Fruit fly (Drosophila melanogaster) whole organism, embryonic: ENCODE data around the gene Or69a.

Experiments
- Bgb ChIP-seq: fragments of 200-800 bp; sonication (Bioruptor generic); IDR thresholded peaks from 2 replicates; pipeline ENCODE4 v1.3.6; 2022; ENCODE audit warnings: missing biosample characterization, missing genetic modification characterization; ENCODE audit not compliant: partially characterized antibody
- Bteb2 ChIP-seq: fragments of 200-800 bp; sonication (Bioruptor generic); optimal IDR thresholded peaks from 2 replicates; lab custom pipeline; 2016; ENCODE audit warnings: missing biosample characterization, missing genetic modification characterization
- CG10267 ChIP-seq: fragments of 200-800 bp; sonication (Bioruptor generic); optimal IDR thresholded peaks from 2 replicates; lab custom pipeline; 2018; ENCODE audit warnings: missing biosample characterization, mild to moderate bottlenecking, missing genetic modification characterization, moderate library complexity
- CG11695 ChIP-seq: fragments of 200-800 bp; sonication (Bioruptor generic); IDR thresholded peaks from 3 replicates; pipeline ENCODE4 v1.3.6; 2022; ENCODE audit warnings: missing biosample characterization, missing genetic modification characterization
- CG12744 ChIP-seq: fragments of 200-800 bp; sonication (Bioruptor generic); optimal IDR thresholded peaks from 2 replicates; lab custom pipeline; 2016; ENCODE audit warnings: missing biosample characterization, missing genetic modification characterization
- CG13624 ChIP-seq: fragments of 200-800 bp; sonication (Bioruptor generic); optimal IDR thresholded peaks from 2 replicates; lab custom pipeline; 2016; ENCODE audit warnings: missing biosample characterization, missing genetic modification characterization
- CG13894 ChIP-seq: fragments of 200-800 bp; sonication (Bioruptor generic); optimal IDR thresholded peaks from 3 replicates; lab custom pipeline; 2018; ENCODE audit warnings: missing biosample characterization, mild to moderate bottlenecking, missing genetic modification characterization, moderate library complexity
- CG18764 ChIP-seq: fragments of 200-800 bp; sonication (Bioruptor generic); optimal IDR thresholded peaks from 3 replicates; lab custom pipeline; 2016; ENCODE audit warnings: missing biosample characterization, missing genetic modification characterization
- CG2129 ChIP-seq: fragments of 200-800 bp; sonication (Bioruptor generic); IDR thresholded peaks from 2 replicates; pipeline ENCODE4 v1.3.6; 2022; ENCODE audit warnings: missing biosample characterization, missing genetic modification characterization; ENCODE audit not compliant: partially characterized antibody
- CG30020 ChIP-seq: fragments of 200-800 bp; optimal IDR thresholded peaks from 2 replicates; lab custom pipeline; 2019; ENCODE audit warnings: missing biosample characterization, mild to moderate bottlenecking, missing genetic modification characterization, moderate library complexity
- CG32532 ChIP-seq: fragments of 200-800 bp; sonication (Bioruptor generic); IDR thresholded peaks from 2 replicates; pipeline ENCODE4 v1.3.6; 2022; ENCODE audit warnings: missing biosample characterization, missing genetic modification characterization
- CG34422 ChIP-seq: fragments of 200-800 bp; sonication (Bioruptor generic); IDR thresholded peaks from 3 replicates; pipeline ENCODE4 v1.3.6; 2022; ENCODE audit warnings: missing biosample characterization, missing genetic modification characterization
- CG3726 ChIP-seq: fragments of 200-800 bp; sonication (Bioruptor generic); IDR thresholded peaks from 3 replicates; pipeline ENCODE4, ENCODE4 v1.3.6; 2022; ENCODE audit warnings: missing biosample characterization, missing genetic modification characterization
- CG5245 ChIP-seq: fragments of 200-800 bp; sonication (Bioruptor generic); optimal IDR thresholded peaks from 3 replicates; lab custom pipeline; 2016; ENCODE audit warnings: missing biosample characterization, missing genetic modification characterization
- CG6791 ChIP-seq: fragments of 200-800 bp; sonication (Bioruptor generic); IDR thresholded peaks from 3 replicates; pipeline ENCODE4 v1.3.6; 2022; ENCODE audit warnings: missing biosample characterization, missing genetic modification characterization; ENCODE audit not compliant: partially characterized antibody
- CG7839 ChIP-seq: fragments of 200-800 bp; sonication (Bioruptor generic); optimal IDR thresholded peaks from 3 replicates; lab custom pipeline; 2018; ENCODE audit warnings: missing biosample characterization, mild to moderate bottlenecking, missing genetic modification characterization, moderate library complexity
- CG8281 ChIP-seq: fragments of 200-800 bp; sonication (Bioruptor generic); optimal IDR thresholded peaks from 2 replicates; lab custom pipeline; 2018; ENCODE audit warnings: missing biosample characterization, mild to moderate bottlenecking, missing genetic modification characterization, moderate library complexity
- CG8388 ChIP-seq: fragments of 200-800 bp; sonication (Bioruptor generic); optimal IDR thresholded peaks from 2 replicates; lab custom pipeline; 2019; ENCODE audit warnings: missing biosample characterization, mild to moderate bottlenecking, missing genetic modification characterization, moderate library complexity
- CG9609 ChIP-seq: fragments of 200-800 bp; sonication (Bioruptor generic); optimal IDR thresholded peaks from 3 replicates; lab custom pipeline; 2016; ENCODE audit warnings: missing biosample characterization, missing genetic modification characterization
- CG9797 ChIP-seq: fragments of 200-800 bp; sonication (Bioruptor generic); optimal IDR thresholded peaks from 3 replicates; lab custom pipeline; 2018; ENCODE audit warnings: missing biosample characterization, mild to moderate bottlenecking, missing genetic modification characterization
- CG9876 ChIP-seq: fragments of 200-800 bp; sonication (Bioruptor generic); optimal IDR thresholded peaks from 2 replicates; lab custom pipeline; 2016; ENCODE audit warnings: missing biosample characterization, missing genetic modification characterization
- CG9932 ChIP-seq: fragments of 200-800 bp; sonication (Bioruptor generic); IDR thresholded peaks from 2 replicates; pipeline ENCODE4 v1.3.6; 2022; ENCODE audit warnings: missing biosample characterization, missing genetic modification characterization
- Camta ChIP-seq: fragments of 200-800 bp; sonication (Bioruptor generic); optimal IDR thresholded peaks from 2 replicates; lab custom pipeline; 2016; ENCODE audit warnings: missing biosample characterization, missing genetic modification characterization
- Doc2 ChIP-seq: fragments of 200-800 bp; sonication (Bioruptor generic); IDR thresholded peaks from 2 replicates; pipeline ENCODE4 v1.3.6; 2022; ENCODE audit warnings: missing biosample characterization, missing genetic modification characterization
- HHEX ChIP-seq: fragments of 200-800 bp; sonication (Bioruptor generic); optimal IDR thresholded peaks from 3 replicates; lab custom pipeline; 2017; ENCODE audit warnings: missing biosample characterization, mild to moderate bottlenecking, missing genetic modification characterization, missing genetic modification reagents
- HLH4C ChIP-seq: fragments of 200-800 bp; sonication (Bioruptor generic); IDR thresholded peaks from 3 replicates; pipeline ENCODE4 v1.3.6; 2022; ENCODE audit warnings: missing biosample characterization, missing genetic modification characterization; ENCODE audit not compliant: partially characterized antibody
- NC2α ChIP-seq: fragments of 200-800 bp; sonication (Bioruptor generic); optimal IDR thresholded peaks from 2 replicates; lab custom pipeline; 2016; ENCODE audit warnings: missing biosample characterization, missing genetic modification characterization
- NfI ChIP-seq: fragments of 200-800 bp; sonication (Bioruptor generic); optimal IDR thresholded peaks from 3 replicates; lab custom pipeline; 2018; ENCODE audit warnings: missing biosample characterization, mild to moderate bottlenecking, missing genetic modification characterization, moderate library complexity
- Oaz ChIP-seq: fragments of 200-800 bp; sonication (Bioruptor generic); IDR thresholded peaks from 2 replicates; pipeline ENCODE4 v1.3.6; 2022; ENCODE audit warnings: missing biosample characterization, missing genetic modification characterization
- Scr ChIP-seq: fragments of 200-800 bp; sonication (Bioruptor generic); IDR thresholded peaks from 2 replicates; pipeline ENCODE4 v1.3.6; 2022; ENCODE audit warnings: missing biosample characterization, missing genetic modification characterization; ENCODE audit not compliant: partially characterized antibody
- Sox100B ChIP-seq: fragments of 200-800 bp; sonication (Bioruptor generic); optimal IDR thresholded peaks from 3 replicates; lab custom pipeline; 2018; ENCODE audit warnings: missing biosample characterization, mild to moderate bottlenecking, missing genetic modification characterization
- YL-1 ChIP-seq: fragments of 200-800 bp; sonication (Bioruptor generic); optimal IDR thresholded peaks from 3 replicates; lab custom pipeline; 2017; ENCODE audit warnings: missing biosample characterization, mild to moderate bottlenecking, missing genetic modification characterization
- ato ChIP-seq: fragments of 200-800 bp; sonication (Bioruptor generic); IDR thresholded peaks from 2 replicates; pipeline ENCODE4 v1.3.6; 2022; ENCODE audit warnings: missing biosample characterization, missing genetic modification characterization; ENCODE audit not compliant: partially characterized antibody
- bab2 ChIP-seq: fragments of 200-800 bp; sonication (Bioruptor generic); optimal IDR thresholded peaks from 2 replicates; lab custom pipeline; 2016; ENCODE audit warnings: missing biosample characterization, missing genetic modification characterization
- croc ChIP-seq: fragments of 200-800 bp; sonication (Bioruptor generic); conservative IDR thresholded peaks from 3 replicates; pipeline ENCODE4 v1.3.6; 2022; ENCODE audit warnings: missing biosample characterization, missing genetic modification characterization
- danr ChIP-seq: fragments of 200-800 bp; sonication (Bioruptor generic); IDR thresholded peaks from 2 replicates; pipeline ENCODE4 v1.3.6; 2022; ENCODE audit warnings: missing biosample characterization, missing genetic modification characterization
- emc ChIP-seq: fragments of 200-800 bp; sonication (Bioruptor generic); optimal IDR thresholded peaks from 2 replicates; lab custom pipeline; 2016; ENCODE audit warnings: missing biosample characterization, missing genetic modification characterization
- gce ChIP-seq: fragments of 200-800 bp; sonication (Bioruptor generic); IDR thresholded peaks from 3 replicates; pipeline ENCODE4 v1.3.6; 2022; ENCODE audit warnings: missing biosample characterization, missing genetic modification characterization
- grn ChIP-seq: fragments of 200-800 bp; sonication (Bioruptor generic); optimal IDR thresholded peaks from 3 replicates; lab custom pipeline; 2017; ENCODE audit warnings: missing biosample characterization, missing genetic modification characterization
- knrl ChIP-seq: fragments of 200-800 bp; sonication (Bioruptor generic); IDR thresholded peaks from 3 replicates; pipeline ENCODE4 v1.3.6; 2022; ENCODE audit warnings: missing biosample characterization, missing genetic modification characterization; ENCODE audit not compliant: partially characterized antibody
- mirr ChIP-seq: fragments of 200-800 bp; sonication (Bioruptor generic); optimal IDR thresholded peaks from 3 replicates; lab custom pipeline; 2018; ENCODE audit warnings: missing biosample characterization, mild to moderate bottlenecking, missing genetic modification characterization
- pan ChIP-seq, 4 experiments: fragments of >200 bp in 3 of 4; fragments of 200-800 bp in 1 of 4; sonication (Bioruptor generic) in 1 of 4; optimal IDR thresholded peaks in 3 of 4; IDR thresholded peaks in 1 of 4; 2 replicates each; pipeline versions ENCODE4 v1.3.6 to Lab custom; 2017 to 2022; ENCODE audit warnings: missing biosample characterization in 2 of 4, missing genetic modification characterization in 2 of 4, mixed read lengths in 1 of 4
- peb ChIP-seq: fragments of 200-800 bp; sonication (Bioruptor generic); IDR thresholded peaks from 2 replicates; pipeline ENCODE4 v1.3.6; 2022; ENCODE audit warnings: missing biosample characterization, missing genetic modification characterization
- pnt ChIP-seq: fragments of 200-800 bp; sonication (Bioruptor generic); optimal IDR thresholded peaks from 3 replicates; lab custom pipeline; 2016; ENCODE audit warnings: missing biosample characterization, missing genetic modification characterization
- sima ChIP-seq: fragments of 200-800 bp; sonication (Bioruptor generic); optimal IDR thresholded peaks from 2 replicates; lab custom pipeline; 2016; ENCODE audit warnings: missing biosample characterization, missing genetic modification characterization
- trh ChIP-seq: fragments of 200-800 bp; sonication (Bioruptor generic); optimal IDR thresholded peaks from 2 replicates; lab custom pipeline; 2016; ENCODE audit warnings: missing biosample characterization, missing genetic modification characterization
- vfl ChIP-seq: fragments of 200-800 bp; sonication (Bioruptor generic); optimal IDR thresholded peaks from 2 replicates; lab custom pipeline; 2016; ENCODE audit warnings: missing biosample characterization, missing genetic modification characterization
- vnd ChIP-seq: fragments of 200-800 bp; sonication (Bioruptor generic); IDR thresholded peaks from 3 replicates; pipeline ENCODE4 v1.3.6; 2022; ENCODE audit warnings: missing biosample characterization, missing genetic modification characterization; ENCODE audit not compliant: partially characterized antibody
- zen2 ChIP-seq: fragments of 200-800 bp; sonication (Bioruptor generic); IDR thresholded peaks from 3 replicates; pipeline ENCODE4 v1.3.6; 2022; ENCODE audit warnings: missing biosample characterization, missing genetic modification characterization; ENCODE audit not compliant: partially characterized antibody

The Or69a gene

dm6 chr3L:13015195-13015822, 47.8 kb upstream of the Or69a start, which contains the start of gene MICAL-like (continued):
- TF ChIP-seq CG9932 (GFP tag; lab: Robert Waterston, UW) (peak; percentile 70), Doc2 (GFP tag; lab: Robert Waterston, UW) (no peak), Bteb2 (GFP tag; lab: Kevin White, UChicago) (peak; percentile 17), CG9609 (GFP tag; lab: Kevin White, UChicago) (peak; percentile 4), Oaz (GFP tag; lab: Robert Waterston, UW) (no peak), mirr (GFP tag; lab: Kevin White, UChicago) (no peak), danr (GFP tag; lab: Robert Waterston, UW) (0 out of 2 replicates have a peak, but pooled peaks have one; percentile 22), emc (GFP tag; lab: Kevin White, UChicago) (no peak), CG30020 (no peak), CG9876 (GFP tag; lab: Kevin White, UChicago) (no peak), ato (GFP tag; lab: Robert Waterston, UW) (peak; percentile 36; the same call in 1 of the 2 replicates), NfI (GFP tag; lab: Kevin White, UChicago) (peak; percentile 39), sima (GFP tag; lab: Kevin White, UChicago) (no peak), Bgb (GFP tag; lab: Robert Waterston, UW) (peak; percentile 82), CG13894 (no peak), trh (GFP tag; lab: Kevin White, UChicago) (no peak), CG6791 (peak; percentile 77), CG3726 (no peak), CG8388 (GFP tag; lab: Kevin White, UChicago) (no peak), CG10267 (tag; lab: Kevin White, UChicago) (no peak), CG13624 (GFP tag; lab: Kevin White, UChicago) (peak; percentile 21), vfl (no peak), grn (peak; percentile 18), HHEX (GFP tag; lab: Kevin White, UChicago) (no peak), vnd (peak; percentile 89), Scr (GFP tag; lab: Robert Waterston, UW) (peak; percentile 90), croc (GFP tag; lab: Robert Waterston, UW) (no peak), pan (optimal IDR thresholded peaks at IDR 0.05; lab: Kevin White, UChicago) (no peak), pan (GFP tag; optimal IDR thresholded peaks at IDR 0.05 in 1 of 2, IDR thresholded peaks at IDR 0.05 in 1 of 2) (peak in 1 of 2 experiments; percentile 8), peb (GFP tag; lab: Robert Waterston, UW) (no peak), knrl (peak; percentile 88), CG32532 (peak; percentile 64), bab2 (peak; percentile 5), pnt (GFP tag; lab: Kevin White, UChicago) (peak; percentile 27), CG7839 (no peak), NC2α (GFP tag; lab: Kevin White, UChicago) (no peak), CG18764 (GFP tag; lab: Kevin White, UChicago) (no peak), CG5245 (GFP tag; lab: Kevin White, UChicago) (peak; percentile 13), CG11695 (no peak), CG2129 (peak; percentile 67), CG12744 (no peak), Camta (GFP tag; lab: Kevin White, UChicago) (peak; percentile 10), CG9797 (GFP tag; lab: Kevin White, UChicago) (no peak), zen2 (peak; percentile 85), gce (GFP tag; lab: Robert Waterston, UW) (no peak), CG34422 (GFP tag; lab: Robert Waterston, UW) (peak; percentile 27; the same call in 1 of the 3 replicates), CG8281 (tag; lab: Kevin White, UChicago) (no peak), HLH4C (GFP tag; lab: Robert Waterston, UW) (peak; percentile 79), YL-1 (no peak), Sox100B (no peak)
